Worm (Caenorhabditis elegans): ENCODE results near the gene T26G10.4.

DNA sequence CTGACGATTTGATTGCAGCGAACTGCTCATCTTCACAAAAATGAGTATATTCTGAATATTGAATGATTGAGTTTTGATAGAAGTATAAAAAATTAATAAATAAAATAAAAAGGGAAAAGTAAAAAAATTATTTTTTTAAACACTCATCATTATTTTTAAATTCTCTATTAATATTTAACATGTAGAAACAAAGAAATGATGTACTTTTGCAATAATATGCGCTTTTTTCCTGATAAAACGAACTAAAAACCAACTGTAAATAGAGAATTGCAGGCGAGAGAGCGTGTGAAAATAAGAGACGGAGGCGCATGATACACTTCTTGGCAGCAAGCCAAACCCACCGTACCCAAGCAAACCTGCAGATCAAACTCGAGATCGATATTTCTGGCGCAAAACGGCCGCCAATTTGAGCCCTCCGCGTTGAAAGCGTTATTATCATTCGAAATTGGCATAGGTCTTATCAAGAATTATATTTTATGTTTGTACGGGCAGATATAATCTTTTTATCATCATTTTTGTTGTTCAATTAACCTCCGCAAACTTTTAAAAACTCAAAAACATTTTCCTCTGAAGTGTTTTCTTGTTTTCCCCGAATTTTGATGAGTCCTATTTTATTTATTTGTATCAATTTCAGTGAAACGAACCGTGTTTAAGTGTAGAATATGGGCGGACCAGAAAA, 35.8 kb downstream of the T26G10.4 start, which contains the start of the genes rheb-1 and spk-1:
- TF ChIP-seq zfp-2 (tag; optimal IDR thresholded peaks at IDR 0.05) (peak; percentile 93), R02D3.7 (tag; optimal IDR thresholded peaks at IDR 0.05) (no peak), nhr-25 (tag; optimal IDR thresholded peaks at IDR 0.05; ENCODE audit: borderline replicate concordance, insufficient read depth) (peak; percentile 67), fos-1 (tag; optimal IDR thresholded peaks at IDR 0.05) (peak; percentile 8), pqm-1 (tag; optimal IDR thresholded peaks at IDR 0.05) (peak; percentile 53), unc-62 (GFP tag; optimal IDR thresholded peaks at IDR 0.05 in 1 of 2) (no peak), unc-62 (tag; optimal IDR thresholded peaks at IDR 0.05) (no peak), cey-2 (tag; optimal IDR thresholded peaks at IDR 0.05; ENCODE audit: borderline replicate concordance, insufficient read depth) (no peak), nhr-76 (tag; optimal IDR thresholded peaks at IDR 0.05) (no peak), tra-1 (GFP tag; IDR thresholded peaks at IDR 0.05) (peak; percentile 91)

Data from whole organism, L4 larva.